Fruit fly (Drosophila melanogaster) whole organism, adult: ENCODE measurements around the gene Pdp.

Source experiments
- CG11617 ChIP-seq: fragments of 200-800 bp; sonication (Bioruptor generic); optimal IDR thresholded peaks from 2 replicates; lab custom pipeline; 2017; ENCODE audit warnings: mild to moderate bottlenecking, missing biosample characterization, missing genetic modification reagents, missing genetic modification characterization
- CG12768 ChIP-seq: fragments of 200-800 bp; sonication (Bioruptor generic); optimal IDR thresholded peaks from 2 replicates; lab custom pipeline; 2017; ENCODE audit warnings: missing biosample characterization, missing genetic modification characterization, mild to moderate bottlenecking, moderate library complexity, missing genetic modification reagents
- CG14711 ChIP-seq: fragments of 200-800 bp; sonication (Bioruptor generic); optimal IDR thresholded peaks from 2 replicates; lab custom pipeline; 2018; ENCODE audit warnings: missing biosample characterization, mild to moderate bottlenecking, missing genetic modification characterization, moderate library complexity
- CG1620 ChIP-seq: fragments of 200-800 bp; sonication (Bioruptor generic); optimal IDR thresholded peaks from 2 replicates; lab custom pipeline; 2016; ENCODE audit warnings: missing biosample characterization, missing genetic modification characterization
- CG33017 ChIP-seq: fragments of 200-800 bp; sonication (Bioruptor generic); optimal IDR thresholded peaks from 2 replicates; lab custom pipeline; 2018; ENCODE audit warnings: missing biosample characterization, mild to moderate bottlenecking, missing genetic modification characterization, moderate library complexity
- CG5204 ChIP-seq: fragments of 200-800 bp; sonication (Bioruptor generic); optimal IDR thresholded peaks from 2 replicates; lab custom pipeline; 2016; ENCODE audit warnings: missing biosample characterization, missing genetic modification characterization
- CG7045 ChIP-seq: fragments of 200-800 bp; sonication (Bioruptor generic); optimal IDR thresholded peaks from 2 replicates; lab custom pipeline; 2017; ENCODE audit warnings: missing biosample characterization, mild to moderate bottlenecking, missing genetic modification characterization
- CG7101 ChIP-seq: fragments of 200-800 bp; sonication (Bioruptor generic); optimal IDR thresholded peaks from 2 replicates; lab custom pipeline; 2018; ENCODE audit warnings: missing biosample characterization, mild to moderate bottlenecking, missing genetic modification characterization, moderate library complexity
- Clk ChIP-seq: fragments of 200-800 bp; sonication (Bioruptor generic); optimal IDR thresholded peaks from 2 replicates; lab custom pipeline; 2017; ENCODE audit warnings: missing biosample characterization, missing genetic modification characterization
- Crg-1 ChIP-seq: fragments of 200-800 bp; sonication (Bioruptor generic); optimal IDR thresholded peaks from 2 replicates; lab custom pipeline; 2016; ENCODE audit warnings: missing biosample characterization, missing genetic modification characterization
- Hr96 ChIP-seq: fragments of 200-800 bp; sonication (Bioruptor generic); optimal IDR thresholded peaks from 2 replicates; lab custom pipeline; 2016; ENCODE audit warnings: missing biosample characterization, missing genetic modification characterization
- Mnt ChIP-seq: fragments of 200-800 bp; sonication (Bioruptor generic); optimal IDR thresholded peaks from 2 replicates; lab custom pipeline; 2016; ENCODE audit warnings: missing biosample characterization, mild to moderate bottlenecking, missing genetic modification characterization
- bab1 ChIP-seq: fragments of 200-800 bp; sonication (Bioruptor generic); optimal IDR thresholded peaks from 3 replicates; lab custom pipeline; 2019; ENCODE audit warnings: missing biosample characterization, mild to moderate bottlenecking, missing genetic modification characterization, moderate library complexity
- cic ChIP-seq: fragments of 200-800 bp; sonication (Bioruptor generic); optimal IDR thresholded peaks from 2 replicates; lab custom pipeline; 2017; ENCODE audit warnings: missing biosample characterization, mild to moderate bottlenecking, missing genetic modification characterization, moderate library complexity
- cnc ChIP-seq, 2 experiments: fragments of >200 bp; optimal IDR thresholded peaks; 2 replicates each; lab custom pipeline; 2017
- kay ChIP-seq: fragments of 200-800 bp; sonication (Bioruptor generic); peaks from one replicate; lab custom pipeline; 2016; ENCODE audit warnings: missing biosample characterization, missing genetic modification characterization, borderline replicate concordance
- ovo ChIP-seq: fragments of 200-800 bp; sonication (Bioruptor generic); optimal IDR thresholded peaks from 2 replicates; lab custom pipeline; 2016; ENCODE audit warnings: missing biosample characterization, missing genetic modification characterization
- pad ChIP-seq: fragments of 200-800 bp; sonication (Bioruptor generic); optimal IDR thresholded peaks from 3 replicates; lab custom pipeline; 2017; ENCODE audit warnings: missing biosample characterization, missing genetic modification characterization, mild to moderate bottlenecking, moderate library complexity, missing genetic modification reagents
- tj ChIP-seq: fragments of 200-800 bp; sonication (Bioruptor generic); optimal IDR thresholded peaks from 3 replicates; lab custom pipeline; 2017; ENCODE audit warnings: missing biosample characterization, mild to moderate bottlenecking, missing genetic modification characterization, moderate library complexity
- toe ChIP-seq: fragments of 200-800 bp; sonication (Bioruptor generic); optimal IDR thresholded peaks from 2 replicates; lab custom pipeline; 2016; ENCODE audit warnings: missing biosample characterization, missing genetic modification characterization

The Pdp gene

dm6 chrX:7696165-7696564 is 38.3 kb downstream of the Pdp start:
- no peak for TF ChIP-seq CG33017 (tag; lab: Kevin White, UChicago)
- TF ChIP-seq CG14711 (tag; lab: Kevin White, UChicago), result no peak
- no peak for TF ChIP-seq pad (GFP tag; lab: Kevin White, UChicago)
- no peak for TF ChIP-seq Clk (GFP tag; lab: Kevin White, UChicago)
- no peak for TF ChIP-seq ovo (GFP tag; lab: Kevin White, UChicago)
- TF ChIP-seq kay (GFP tag; lab: Kevin White, UChicago), result peak; percentile 85
- no peak for TF ChIP-seq CG7045 (GFP tag; lab: Kevin White, UChicago)
- TF ChIP-seq CG12768 (GFP tag; lab: Kevin White, UChicago), result no peak

dm6 chrX:7695391-7696053 is 38.9 kb downstream of the Pdp start:
- TF ChIP-seq cnc (optimal IDR thresholded peaks at IDR 0.05; lab: Kevin White, UChicago) (no peak), tj (GFP tag; lab: Kevin White, UChicago) (peak; percentile 57), Crg-1 (GFP tag; lab: Kevin White, UChicago) (no peak), Mnt (GFP tag; lab: Kevin White, UChicago) (peak; percentile 42), kay (GFP tag; lab: Kevin White, UChicago) (peak; percentile 92), CG11617 (GFP tag; lab: Kevin White, UChicago) (no peak), CG12768 (GFP tag; lab: Kevin White, UChicago) (no peak)

dm6 chrX:7694868-7695267 is 39.6 kb downstream of the Pdp start:
- TF ChIP-seq Mnt (GFP tag; lab: Kevin White, UChicago) (peak; percentile 80), CG5204 (no peak), Hr96 (GFP tag; lab: Kevin White, UChicago) (peak; percentile 8)

- TF ChIP-seq kay (GFP tag; lab: Kevin White, UChicago), result peak; percentile 82
- TF ChIP-seq bab1 (GFP tag; lab: Kevin White, UChicago), result peak; percentile 11
- no peak for TF ChIP-seq Hr96 (GFP tag; lab: Kevin White, UChicago)
- TF ChIP-seq CG5204, result no peak
- TF ChIP-seq tj (GFP tag; lab: Kevin White, UChicago), result peak; percentile 92
Observed at dm6 chrX:7694207-7694606, 40.2 kb downstream of the Pdp start.

- TF ChIP-seq Clk (GFP tag; lab: Kevin White, UChicago) (no peak), CG5204 (no peak), Hr96 (GFP tag; lab: Kevin White, UChicago) (no peak), Mnt (GFP tag; lab: Kevin White, UChicago) (no peak), ovo (GFP tag; lab: Kevin White, UChicago) (no peak), bab1 (GFP tag; lab: Kevin White, UChicago) (no peak), kay (GFP tag; lab: Kevin White, UChicago) (no peak), CG33017 (tag; lab: Kevin White, UChicago) (no peak), CG14711 (tag; lab: Kevin White, UChicago) (no peak), CG12768 (GFP tag; lab: Kevin White, UChicago) (no peak), toe (no peak), CG11617 (GFP tag; lab: Kevin White, UChicago) (no peak), Crg-1 (GFP tag; lab: Kevin White, UChicago) (no peak), CG1620 (GFP tag; lab: Kevin White, UChicago) (no peak), tj (GFP tag; lab: Kevin White, UChicago) (no peak), CG7045 (GFP tag; lab: Kevin White, UChicago) (no peak), cnc (optimal IDR thresholded peaks at IDR 0.05; lab: Kevin White, UChicago) (no peak), cic (no peak)
Observed at dm6 chrX:7693423-7693822, 41.0 kb downstream of the Pdp start.

- TF ChIP-seq CG7045 (GFP tag; lab: Kevin White, UChicago) (peak; percentile 48), CG12768 (GFP tag; lab: Kevin White, UChicago) (peak; percentile 65), CG14711 (tag; lab: Kevin White, UChicago) (peak; percentile 89), Hr96 (GFP tag; lab: Kevin White, UChicago) (peak; percentile 72), CG11617 (GFP tag; lab: Kevin White, UChicago) (no peak), Clk (GFP tag; lab: Kevin White, UChicago) (peak; percentile 3), bab1 (GFP tag; lab: Kevin White, UChicago) (peak; percentile 89), CG7101 (tag; lab: Kevin White, UChicago) (peak; percentile 93), CG33017 (tag; lab: Kevin White, UChicago) (peak; percentile 81), pad (GFP tag; lab: Kevin White, UChicago) (peak; percentile 42), kay (GFP tag; lab: Kevin White, UChicago) (no peak), Crg-1 (GFP tag; lab: Kevin White, UChicago) (peak; percentile 63), ovo (GFP tag; lab: Kevin White, UChicago) (no peak), toe (no peak), CG5204 (peak; percentile 50), Mnt (GFP tag; lab: Kevin White, UChicago) (peak; percentile 45)
Observed at dm6 chrX:7692740-7693064, 41.7 kb downstream of the Pdp start.
